Worm (Caenorhabditis elegans) whole organism, L3 larva: Measurements from ENCODE around the gene gfat-1.

Experiments
- ama-1 ChIP-seq: fragments of 150-350 bp; optimal IDR thresholded peaks from 2 replicates; lab custom pipeline; 2018
- ceh-9 ChIP-seq: sonication (generic microtip); optimal IDR thresholded peaks from 2 replicates; lab custom pipeline; 2018; ENCODE audit warnings: missing biosample characterization, missing genetic modification characterization
- elt-1 ChIP-seq: fragments of 150-350 bp; optimal IDR thresholded peaks from 2 replicates; lab custom pipeline; 2014; ENCODE audit warnings: missing biosample characterization, missing genetic modification characterization
- lin-15B ChIP-seq: fragments of 150-350 bp; optimal IDR thresholded peaks from 2 replicates; lab custom pipeline; 2014; ENCODE audit warnings: missing biosample characterization, missing genetic modification characterization
- nhr-237 ChIP-seq: fragments of 150-350 bp; optimal IDR thresholded peaks from 2 replicates; lab custom pipeline; 2014; ENCODE audit warnings: missing biosample characterization, missing genetic modification characterization
- nhr-76 ChIP-seq: fragments of 150-350 bp; sonication (generic microtip); optimal IDR thresholded peaks from 5 replicates; lab custom pipeline; 2014; ENCODE audit warnings: missing biosample characterization, missing genetic modification characterization
- pqm-1 ChIP-seq: fragments of 150-350 bp; optimal IDR thresholded peaks from 2 replicates; lab custom pipeline; 2017; ENCODE audit warnings: missing biosample characterization, missing genetic modification characterization, inconsistent platforms
- snpc-4 ChIP-seq: fragments of 150-350 bp; optimal IDR thresholded peaks from 2 replicates; lab custom pipeline; 2014; ENCODE audit warnings: missing biosample characterization, missing genetic modification characterization
- unc-62 ChIP-seq: fragments of 150-350 bp; sonication (generic microtip); optimal IDR thresholded peaks from 4 replicates; lab custom pipeline; 2014; ENCODE audit warnings: missing biosample characterization, missing genetic modification reagents, missing genetic modification characterization
- zag-1 ChIP-seq: fragments of 150-350 bp; optimal IDR thresholded peaks from 2 replicates; lab custom pipeline; 2014; ENCODE audit warnings: missing biosample characterization, missing genetic modification characterization

ce11 chrII:11604613-11605012 is 9.4 kb upstream of the gfat-1 start:
- TF ChIP-seq unc-62 (GFP tag; lab: Kevin White, UChicago) = no peak
- no peak for TF ChIP-seq nhr-237 (tag; lab: Kevin White, UChicago)
- TF ChIP-seq elt-1 (tag; lab: Kevin White, UChicago) = no peak
- no peak for TF ChIP-seq ama-1
- no peak for TF ChIP-seq nhr-76
- TF ChIP-seq zag-1 (tag; lab: Kevin White, UChicago) = no peak
- no peak for TF ChIP-seq lin-15B
- TF ChIP-seq snpc-4 (tag; lab: Kevin White, UChicago) = no peak
- TF ChIP-seq pqm-1 (tag; lab: Kevin White, UChicago) = peak; percentile 67
- TF ChIP-seq ceh-9 = no peak
